Worm (Caenorhabditis elegans) whole organism, late embryonic: Measurements from ENCODE around the gene dsh-2.

Experiments
- dmd-4 ChIP-seq: sonication (generic microtip); optimal IDR thresholded peaks from 2 replicates; lab custom pipeline; 2016; ENCODE audit warnings: borderline replicate concordance, missing genetic modification characterization, missing compliant biosample characterization
- fkh-10 ChIP-seq: fragments of 150-350 bp; optimal IDR thresholded peaks from 2 replicates; lab custom pipeline; 2014; ENCODE audit warnings: missing biosample characterization, missing genetic modification reagents, missing genetic modification characterization
- pqm-1 ChIP-seq: sonication (generic microtip); optimal IDR thresholded peaks from 2 replicates; lab custom pipeline; 2016; ENCODE audit warnings: missing genetic modification characterization, missing compliant biosample characterization
- tbx-7 ChIP-seq: sonication (generic microtip); optimal IDR thresholded peaks from 2 replicates; lab custom pipeline; 2016; ENCODE audit warnings: missing genotype, missing genetic modification characterization, missing compliant biosample characterization

- no peak for TF ChIP-seq tbx-7 (tag; lab: Kevin White, UChicago)
- no peak for TF ChIP-seq dmd-4 (tag; lab: Kevin White, UChicago)
- TF ChIP-seq fkh-10 = no peak
- TF ChIP-seq pqm-1 (tag; lab: Kevin White, UChicago) = no peak
Measured at ce11 chrII:5103189-5103588, 22.2 kb upstream of the dsh-2 start.
